Worm (Caenorhabditis elegans): ENCODE results near the gene ZK637.14.
A peak's percentile ranks its signal among the peaks of the same experiment; 100 is the strongest.

ZK637.14 gene

ce11 chrIII:8887184-8887801, 1.7 kb downstream of the ZK637.14 start, which contains the start of gene famh-136:
Gene famh-136, plus strand, starts transcription at chrIII:8887751.
- TF ChIP-seq ztf-1 (GFP tag; conservative IDR thresholded peaks at IDR 0.05) = no peak
- peak; percentile 87 for TF ChIP-seq sma-3 (GFP tag; optimal IDR thresholded peaks at IDR 0.05)
- TF ChIP-seq dmd-4 (tag; optimal IDR thresholded peaks at IDR 0.05) = no peak
- TF ChIP-seq ama-1 (optimal IDR thresholded peaks at IDR 0.05) = no peak
- peak; percentile 34 for TF ChIP-seq nhr-77 (tag; optimal IDR thresholded peaks at IDR 0.05)
- no peak for TF ChIP-seq lin-39 (tag; optimal IDR thresholded peaks at IDR 0.05)
- no peak for TF ChIP-seq peb-1 (tag; optimal IDR thresholded peaks at IDR 0.05)
- peak; percentile 80 for TF ChIP-seq unc-55 (GFP tag; optimal IDR thresholded peaks at IDR 0.05)
- peak; percentile 33 for TF ChIP-seq skn-1 (tag; optimal IDR thresholded peaks at IDR 0.05)
- peak; percentile 19 for TF ChIP-seq snpc-4 (tag; optimal IDR thresholded peaks at IDR 0.05)
- TF ChIP-seq ztf-11 (tag; optimal IDR thresholded peaks at IDR 0.05) = no peak
- no peak for TF ChIP-seq nhr-12 (tag; optimal IDR thresholded peaks at IDR 0.05)
- peak; percentile 95 for TF ChIP-seq C34F6.9 (tag; optimal IDR thresholded peaks at IDR 0.05)
- TF ChIP-seq nhr-237 (tag; optimal IDR thresholded peaks at IDR 0.05) = no peak
- TF ChIP-seq unc-62 (GFP tag; optimal IDR thresholded peaks at IDR 0.05) = no peak
- no peak for TF ChIP-seq elt-1 (tag; optimal IDR thresholded peaks at IDR 0.05)
- peak; percentile 66 for TF ChIP-seq F13H6.1 (tag; optimal IDR thresholded peaks at IDR 0.05)
- no peak for TF ChIP-seq R02D3.7 (tag; optimal IDR thresholded peaks at IDR 0.05)
- peak; percentile 90 for TF ChIP-seq Y55F3AM.14 (GFP tag; optimal IDR thresholded peaks at IDR 0.05)
- peak; percentile 39 for TF ChIP-seq ceh-82 (tag; optimal IDR thresholded peaks at IDR 0.05)
- TF ChIP-seq unc-39 (tag; optimal IDR thresholded peaks at IDR 0.05) = no peak
- TF ChIP-seq fos-1 (tag; optimal IDR thresholded peaks at IDR 0.05) = peak; percentile 87
- peak; percentile 72 for TF ChIP-seq nhr-6 (tag; optimal IDR thresholded peaks at IDR 0.05)
- peak in 1 of 2 experiments; percentile 5 for TF ChIP-seq mdl-1 (tag; optimal IDR thresholded peaks at IDR 0.05)
- TF ChIP-seq blmp-1 (tag; optimal IDR thresholded peaks at IDR 0.05; ENCODE audit: insufficient read depth) = peak; percentile 13
- TF ChIP-seq sem-4 (tag; optimal IDR thresholded peaks at IDR 0.05) = peak; percentile 85
- no peak for TF ChIP-seq ZK546.5 (tag; optimal IDR thresholded peaks at IDR 0.05)
- no peak for TF ChIP-seq nhr-10 (tag; optimal IDR thresholded peaks at IDR 0.05)
- peak; percentile 4 for TF ChIP-seq zag-1 (tag; optimal IDR thresholded peaks at IDR 0.05)
- TF ChIP-seq crh-2 (tag; optimal IDR thresholded peaks at IDR 0.05) = peak; percentile 91
- TF ChIP-seq elt-3 (tag; optimal IDR thresholded peaks at IDR 0.05) = no peak
- TF ChIP-seq nhr-129 (tag; optimal IDR thresholded peaks at IDR 0.05) = peak; percentile 88
- TF ChIP-seq nhr-21 (tag; optimal IDR thresholded peaks at IDR 0.05) = peak; percentile 76
- TF ChIP-seq alr-1 (tag; optimal IDR thresholded peaks at IDR 0.05) = no peak
- TF ChIP-seq nhr-25 (tag; optimal IDR thresholded peaks at IDR 0.05) = peak; percentile 77
- TF ChIP-seq lsy-2 (tag; optimal IDR thresholded peaks at IDR 0.05) = peak; percentile 81 to 96
- peak; percentile 11 for TF ChIP-seq egl-27 (tag; optimal IDR thresholded peaks at IDR 0.05)
- TF ChIP-seq mab-5 (tag; optimal IDR thresholded peaks at IDR 0.05) = peak; percentile 69
- TF ChIP-seq sma-9 (GFP tag; optimal IDR thresholded peaks at IDR 0.05) = peak; percentile 77
- TF ChIP-seq sma-9 (tag; optimal IDR thresholded peaks at IDR 0.05) = no peak
- TF ChIP-seq ceh-16 (tag; optimal IDR thresholded peaks at IDR 0.05) = no peak
- peak; percentile 81 for TF ChIP-seq lin-13 (GFP tag; optimal IDR thresholded peaks at IDR 0.05)
- TF ChIP-seq lin-11 (tag; optimal IDR thresholded peaks at IDR 0.05) = no peak
- TF ChIP-seq mbf-1 (tag; optimal IDR thresholded peaks at IDR 0.05) = no peak
- no peak for TF ChIP-seq nhr-23 (tag; optimal IDR thresholded peaks at IDR 0.05)
- TF ChIP-seq gmeb-1 (tag; optimal IDR thresholded peaks at IDR 0.05) = peak; percentile 91
- TF ChIP-seq ztf-4 (tag; optimal IDR thresholded peaks at IDR 0.05) = peak; percentile 66
- TF ChIP-seq nhr-11 (tag; optimal IDR thresholded peaks at IDR 0.05) = no peak
- TF ChIP-seq aly-2 (tag; optimal IDR thresholded peaks at IDR 0.05) = no peak

Data from whole organism, L2 larva.